Worm (Caenorhabditis elegans): Measurements from ENCODE around the gene cpz-2.

The cpz-2 gene

ce11 chrV:13411992-13412298 is 31.0 kb downstream of the cpz-2 start:
- TF ChIP-seq C38D4.7 (GFP tag; optimal IDR thresholded peaks at IDR 0.05) (no peak), nhr-232 (tag; optimal IDR thresholded peaks at IDR 0.05) (no peak), tbx-7 (tag; optimal IDR thresholded peaks at IDR 0.05) (no peak), hlh-30 (tag; optimal IDR thresholded peaks at IDR 0.05; ENCODE audit: insufficient read depth) (no peak), ets-4 (tag; optimal IDR thresholded peaks at IDR 0.05) (no peak), ceh-24 (tag; optimal IDR thresholded peaks at IDR 0.05) (no peak), unc-42 (tag; optimal IDR thresholded peaks at IDR 0.05) (no peak)

ce11 chrV:13413301-13413700 is 32.3 kb downstream of the cpz-2 start:
- TF ChIP-seq tbx-2 (tag; optimal IDR thresholded peaks at IDR 0.05) (no peak), hlh-8 (tag; optimal IDR thresholded peaks at IDR 0.05) (no peak), npax-4 (tag; optimal IDR thresholded peaks at IDR 0.05) (no peak), ceh-24 (tag; optimal IDR thresholded peaks at IDR 0.05) (no peak), unc-3 (GFP tag; conservative IDR thresholded peaks at IDR 0.05) (no peak), unc-3 (tag; optimal IDR thresholded peaks at IDR 0.05) (no peak), fkh-10 (GFP tag; optimal IDR thresholded peaks at IDR 0.05) (no peak), sox-4 (tag; optimal IDR thresholded peaks at IDR 0.05) (no peak), unc-86 (tag; optimal IDR thresholded peaks at IDR 0.05) (no peak), K02D7.2 (tag; optimal IDR thresholded peaks at IDR 0.05) (no peak), K09A11.1 (tag; optimal IDR thresholded peaks at IDR 0.05; ENCODE audit: insufficient read depth) (no peak), pha-2 (tag; optimal IDR thresholded peaks at IDR 0.05) (no peak)

- TF ChIP-seq sox-4 (tag; optimal IDR thresholded peaks at IDR 0.05) (no peak), ahr-1 (tag; optimal IDR thresholded peaks at IDR 0.05) (no peak), hlh-6 (tag; optimal IDR thresholded peaks at IDR 0.05) (no peak), rnt-1 (tag; optimal IDR thresholded peaks at IDR 0.05) (peak; percentile 31), lin-11 (tag; optimal IDR thresholded peaks at IDR 0.05) (no peak), pqm-1 (tag; optimal IDR thresholded peaks at IDR 0.05) (no peak), ceh-22 (tag; optimal IDR thresholded peaks at IDR 0.05) (no peak)
Measured at ce11 chrV:13414585-13414984, 33.6 kb downstream of the cpz-2 start, which contains the start of gene cut-2. Gene cut-2, plus strand, starts transcription at chrV:13414949.

ce11 chrV:13415462-13415861 is 34.5 kb downstream of the cpz-2 start:
- peak; percentile 73 for TF ChIP-seq T23F11.4 (GFP tag; optimal IDR thresholded peaks at IDR 0.05)
- no peak for TF ChIP-seq C38D4.7 (GFP tag; optimal IDR thresholded peaks at IDR 0.05)
- TF ChIP-seq eyg-1 (tag; optimal IDR thresholded peaks at IDR 0.05) = no peak
- no peak for TF ChIP-seq hlh-13 (GFP tag; optimal IDR thresholded peaks at IDR 0.05)
- no peak for TF ChIP-seq F13H6.1 (tag; optimal IDR thresholded peaks at IDR 0.05)
- TF ChIP-seq pqm-1 (tag; optimal IDR thresholded peaks at IDR 0.05) = no peak
- no peak for TF ChIP-seq ceh-18 (tag; optimal IDR thresholded peaks at IDR 0.05)
- peak; percentile 26 for TF ChIP-seq fkh-6 (tag; optimal IDR thresholded peaks at IDR 0.05)
- TF ChIP-seq K02D7.2 (tag; optimal IDR thresholded peaks at IDR 0.05) = peak; percentile 59
- TF ChIP-seq hlh-6 (tag; optimal IDR thresholded peaks at IDR 0.05) = no peak
- TF ChIP-seq nhr-232 (tag; optimal IDR thresholded peaks at IDR 0.05) = peak; percentile 21
- no peak for TF ChIP-seq Y22D7AL.16 (tag; optimal IDR thresholded peaks at IDR 0.05)
- no peak for TF ChIP-seq nfya-1 (tag; optimal IDR thresholded peaks at IDR 0.05)
- no peak for TF ChIP-seq elt-4 (tag; optimal IDR thresholded peaks at IDR 0.05)
- TF ChIP-seq sdc-2 (tag; optimal IDR thresholded peaks at IDR 0.05) = peak; percentile 12
- TF ChIP-seq unc-3 (GFP tag; conservative IDR thresholded peaks at IDR 0.05) = no peak
- no peak for TF ChIP-seq unc-3 (tag; optimal IDR thresholded peaks at IDR 0.05)
- no peak for TF ChIP-seq fkh-10 (GFP tag; optimal IDR thresholded peaks at IDR 0.05)
- no peak for TF ChIP-seq syd-9 (tag; optimal IDR thresholded peaks at IDR 0.05)
- TF ChIP-seq dmd-4 (tag; optimal IDR thresholded peaks at IDR 0.05; ENCODE audit: borderline replicate concordance) = no peak
- TF ChIP-seq odd-2 (tag; optimal IDR thresholded peaks at IDR 0.05) = no peak
- no peak for TF ChIP-seq ceh-48 (tag; optimal IDR thresholded peaks at IDR 0.05)
- no peak for TF ChIP-seq pag-3 (tag; optimal IDR thresholded peaks at IDR 0.05; ENCODE audit: borderline replicate concordance)
- TF ChIP-seq ceh-34 (tag; optimal IDR thresholded peaks at IDR 0.05) = no peak
- no peak for TF ChIP-seq unc-42 (tag; optimal IDR thresholded peaks at IDR 0.05)
- no peak for TF ChIP-seq sox-4 (tag; optimal IDR thresholded peaks at IDR 0.05)
- no peak for TF ChIP-seq madf-2 (tag; optimal IDR thresholded peaks at IDR 0.05)
- TF ChIP-seq ceh-19 (GFP tag; optimal IDR thresholded peaks at IDR 0.05) = no peak
- TF ChIP-seq hlh-30 (tag; optimal IDR thresholded peaks at IDR 0.05; ENCODE audit: insufficient read depth) = no peak
- TF ChIP-seq che-1 (tag; optimal IDR thresholded peaks at IDR 0.05) = peak; percentile 35
- TF ChIP-seq hlh-8 (tag; optimal IDR thresholded peaks at IDR 0.05) = no peak
- no peak for TF ChIP-seq pha-4 (tag; optimal IDR thresholded peaks at IDR 0.05)
- TF ChIP-seq pat-9 (tag; optimal IDR thresholded peaks at IDR 0.05) = no peak
- no peak for TF ChIP-seq ceh-45 (GFP tag; IDR thresholded peaks at IDR 0.05)
- TF ChIP-seq rnt-1 (tag; optimal IDR thresholded peaks at IDR 0.05) = no peak
- TF ChIP-seq ceh-24 (tag; optimal IDR thresholded peaks at IDR 0.05) = no peak

Measured in whole organism, late embryonic.